Worm (Caenorhabditis elegans): Measurements from ENCODE around the gene htas-1.

DNA sequence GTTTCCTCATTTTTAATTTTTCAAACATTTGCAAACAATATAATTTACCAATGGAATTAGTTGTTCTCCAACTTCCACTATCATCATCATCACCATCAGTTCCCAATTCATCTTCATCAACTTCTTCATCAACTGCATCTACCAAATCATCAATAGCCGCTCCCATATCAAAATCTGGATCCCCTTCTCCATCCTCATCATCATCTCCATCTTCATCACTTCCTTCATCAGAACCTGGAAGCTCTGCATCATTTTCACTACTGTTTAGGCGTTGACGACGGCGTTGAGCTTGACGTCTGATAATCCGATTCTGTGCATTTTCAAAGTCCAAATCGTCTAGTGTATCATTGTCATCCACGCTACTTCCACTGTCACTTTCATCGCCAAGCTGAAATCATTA is 14.5 kb upstream of the htas-1 start:
- no peak for TF ChIP-seq lir-1 (GFP tag; conservative IDR thresholded peaks at IDR 0.05)
- no peak for TF ChIP-seq snpc-4 (GFP tag; optimal IDR thresholded peaks at IDR 0.05)
- no peak for TF ChIP-seq snpc-4 (tag; optimal IDR thresholded peaks at IDR 0.05)
- no peak for TF ChIP-seq mxl-1 (tag; optimal IDR thresholded peaks at IDR 0.05)
- no peak for TF ChIP-seq zim-3 (tag; optimal IDR thresholded peaks at IDR 0.05)
- TF ChIP-seq him-1 (tag; optimal IDR thresholded peaks at IDR 0.05): no peak
- TF ChIP-seq nhr-90 (tag; optimal IDR thresholded peaks at IDR 0.05): no peak
- TF ChIP-seq lin-26 (GFP tag; IDR thresholded peaks at IDR 0.05): no peak
- TF ChIP-seq cebp-1 (GFP tag; IDR thresholded peaks at IDR 0.05): no peak
- no peak for TF ChIP-seq cebp-1 (tag; optimal IDR thresholded peaks at IDR 0.05)
- no peak for TF ChIP-seq F57A8.1 (GFP tag; optimal IDR thresholded peaks at IDR 0.05)
- no peak for TF ChIP-seq dpl-1 (GFP tag; optimal IDR thresholded peaks at IDR 0.05)
- no peak for TF ChIP-seq unc-62 (GFP tag; optimal IDR thresholded peaks at IDR 0.05)
- no peak for TF ChIP-seq pha-4 (tag; optimal IDR thresholded peaks at IDR 0.05)

Measured in whole organism, young adult.